Fruit fly (Drosophila melanogaster) whole organism, adult: Measurements from ENCODE around the gene Hs6st.

Experiments
- CG12768 ChIP-seq: fragments of 200-800 bp; sonication (Bioruptor generic); optimal IDR thresholded peaks from 2 replicates; lab custom pipeline; 2017; ENCODE audit warnings: missing biosample characterization, missing genetic modification characterization, mild to moderate bottlenecking, moderate library complexity, missing genetic modification reagents
- CG14711 ChIP-seq: fragments of 200-800 bp; sonication (Bioruptor generic); optimal IDR thresholded peaks from 2 replicates; lab custom pipeline; 2018; ENCODE audit warnings: missing biosample characterization, mild to moderate bottlenecking, missing genetic modification characterization, moderate library complexity
- CG5204 ChIP-seq: fragments of 200-800 bp; sonication (Bioruptor generic); optimal IDR thresholded peaks from 2 replicates; lab custom pipeline; 2016; ENCODE audit warnings: missing biosample characterization, missing genetic modification characterization
- CG7045 ChIP-seq: fragments of 200-800 bp; sonication (Bioruptor generic); optimal IDR thresholded peaks from 2 replicates; lab custom pipeline; 2017; ENCODE audit warnings: missing biosample characterization, mild to moderate bottlenecking, missing genetic modification characterization
- Clk ChIP-seq: fragments of 200-800 bp; sonication (Bioruptor generic); optimal IDR thresholded peaks from 2 replicates; lab custom pipeline; 2017; ENCODE audit warnings: missing biosample characterization, missing genetic modification characterization
- bab1 ChIP-seq: fragments of 200-800 bp; sonication (Bioruptor generic); optimal IDR thresholded peaks from 3 replicates; lab custom pipeline; 2019; ENCODE audit warnings: missing biosample characterization, mild to moderate bottlenecking, missing genetic modification characterization, moderate library complexity
- cic ChIP-seq: fragments of 200-800 bp; sonication (Bioruptor generic); optimal IDR thresholded peaks from 2 replicates; lab custom pipeline; 2017; ENCODE audit warnings: missing biosample characterization, mild to moderate bottlenecking, missing genetic modification characterization, moderate library complexity
- toe ChIP-seq: fragments of 200-800 bp; sonication (Bioruptor generic); optimal IDR thresholded peaks from 2 replicates; lab custom pipeline; 2016; ENCODE audit warnings: missing biosample characterization, missing genetic modification characterization

dm6 chr3R:19930913-19931706 is 77.2 kb downstream of the Hs6st start:
- TF ChIP-seq Clk (GFP tag; lab: Kevin White, UChicago) = no peak
- TF ChIP-seq CG14711 (tag; lab: Kevin White, UChicago) = no peak
- TF ChIP-seq CG12768 (GFP tag; lab: Kevin White, UChicago) = no peak
- TF ChIP-seq cic (GFP tag; lab: Kevin White, UChicago) = no peak
- TF ChIP-seq bab1 (GFP tag; lab: Kevin White, UChicago) = no peak
- no peak for TF ChIP-seq CG7045 (GFP tag; lab: Kevin White, UChicago)
- no peak for TF ChIP-seq toe (GFP tag; lab: Kevin White, UChicago)
- TF ChIP-seq CG5204 = no peak
